Worm (Caenorhabditis elegans) whole organism, L1 larva: ENCODE measurements around the gene ostf-4.

ENCODE experiments used
- C04F5.9 ChIP-seq: sonication (generic microtip); optimal IDR thresholded peaks from 2 replicates; lab custom pipeline; 2016; ENCODE audit warnings: missing genetic modification characterization, missing compliant biosample characterization
- C16A3.4 ChIP-seq: fragments of 150-350 bp; optimal IDR thresholded peaks from 2 replicates; lab custom pipeline; 2014; ENCODE audit warnings: missing biosample characterization, missing genetic modification characterization
- Y116A8C.19 ChIP-seq: sonication (generic microtip); optimal IDR thresholded peaks from 2 replicates; lab custom pipeline; 2016; ENCODE audit warnings: missing compliant biosample characterization, missing genetic modification characterization, borderline replicate concordance
- aha-1 ChIP-seq: fragments of 150-350 bp; optimal IDR thresholded peaks from 2 replicates; lab custom pipeline; 2014; ENCODE audit warnings: missing biosample characterization, missing genetic modification characterization
- blmp-1 ChIP-seq: fragments of 150-350 bp; optimal IDR thresholded peaks from 2 replicates; lab custom pipeline; 2014; ENCODE audit warnings: missing biosample characterization, missing genetic modification characterization
- ceh-63 ChIP-seq: fragments of 200-800 bp; sonication (Bioruptor generic); optimal IDR thresholded peaks from 2 replicates; lab custom pipeline; 2018; ENCODE audit warnings: mild to moderate bottlenecking, missing genetic modification characterization, missing compliant biosample characterization
- ceh-88 ChIP-seq: fragments of 200-800 bp; sonication (Bioruptor generic); IDR thresholded peaks from 2 replicates; pipeline ENCODE4 v1.3.6; 2022; ENCODE audit warnings: missing genetic modification characterization, missing compliant biosample characterization
- efl-1 ChIP-seq, 4 experiments: fragments of 150-350 bp; optimal IDR thresholded peaks in 3 of 4; peaks in 1 of 4; 1 replicate in 1 of 4; 2 replicates in 3 of 4; lab custom pipeline; 2014; ENCODE audit warnings: missing biosample characterization in 2 of 4, missing genetic modification characterization in 2 of 4, missing genetic modification reagents in 2 of 4
- efl-3 ChIP-seq: fragments of 200-800 bp; sonication (Bioruptor generic); optimal IDR thresholded peaks from 2 replicates; lab custom pipeline; 2018; ENCODE audit warnings: mild to moderate bottlenecking, missing genetic modification characterization, missing compliant biosample characterization
- egl-27 ChIP-seq, 2 experiments: fragments of 150-350 bp in 1 of 2; sonication (generic microtip); optimal IDR thresholded peaks; 3 replicates each; lab custom pipeline; 2017 to 2018; ENCODE audit warnings: missing biosample characterization in 2 of 2, missing genetic modification characterization in 2 of 2, missing genetic modification reagents in 2 of 2
- elt-3 ChIP-seq, 6 experiments: fragments of 150-350 bp in 1 of 6; sonication (generic microtip); optimal IDR thresholded peaks; 2 replicates each; lab custom pipeline; 2017 to 2018; ENCODE audit warnings: missing biosample characterization in 6 of 6, missing genetic modification characterization in 6 of 6, inconsistent platforms in 1 of 6
- hpl-2 ChIP-seq: fragments of 150-350 bp; optimal IDR thresholded peaks from 2 replicates; lab custom pipeline; 2014; ENCODE audit warnings: missing biosample characterization, missing genetic modification reagents, missing genetic modification characterization
- irx-1 ChIP-seq: sonication (generic microtip); optimal IDR thresholded peaks from 2 replicates; lab custom pipeline; 2016; ENCODE audit warnings: missing genetic modification characterization, missing compliant biosample characterization
- jun-1 ChIP-seq: fragments of 150-350 bp; optimal IDR thresholded peaks from 2 replicates; lab custom pipeline; 2014; ENCODE audit warnings: missing biosample characterization, missing genetic modification reagents, missing genetic modification characterization
- lin-14 ChIP-seq: fragments of 200-800 bp; sonication (Bioruptor generic); optimal IDR thresholded peaks from 2 replicates; lab custom pipeline; 2018; ENCODE audit warnings: mild to moderate bottlenecking, missing genetic modification characterization, moderate library complexity, missing compliant biosample characterization
- lin-35 ChIP-seq, 2 experiments: fragments of 150-350 bp; optimal IDR thresholded peaks; 2 replicates each; lab custom pipeline; 2014; ENCODE audit warnings: missing biosample characterization in 2 of 2, missing genetic modification characterization in 2 of 2, missing genetic modification reagents in 2 of 2
- lin-39 ChIP-seq: fragments of 150-350 bp; optimal IDR thresholded peaks from 2 replicates; lab custom pipeline; 2014; ENCODE audit warnings: missing biosample characterization, missing genetic modification reagents, missing genetic modification characterization
- lir-3 ChIP-seq: sonication (generic microtip); optimal IDR thresholded peaks from 2 replicates; lab custom pipeline; 2016; ENCODE audit warnings: mild to moderate bottlenecking, missing genetic modification characterization, moderate library complexity, missing compliant biosample characterization; ENCODE audit not compliant: poor library complexity
- lsy-2 ChIP-seq, 2 experiments: fragments of 150-350 bp; optimal IDR thresholded peaks; 2 replicates each; lab custom pipeline; 2014; ENCODE audit warnings: missing biosample characterization in 2 of 2, missing genetic modification characterization in 2 of 2
- mdl-1 ChIP-seq, 2 experiments: fragments of 150-350 bp; optimal IDR thresholded peaks; 2 replicates each; lab custom pipeline; 2014 to 2017; ENCODE audit warnings: missing biosample characterization in 2 of 2, missing genetic modification characterization in 2 of 2, inconsistent platforms in 1 of 2
- mef-2 ChIP-seq: fragments of 150-350 bp; optimal IDR thresholded peaks from 2 replicates; lab custom pipeline; 2014; ENCODE audit warnings: missing biosample characterization, missing genetic modification characterization
- mep-1 ChIP-seq: fragments of 150-350 bp; optimal IDR thresholded peaks from 2 replicates; lab custom pipeline; 2014; ENCODE audit warnings: missing biosample characterization, missing genetic modification characterization
- nhr-20 ChIP-seq: sonication (generic microtip); optimal IDR thresholded peaks from 2 replicates; lab custom pipeline; 2016; ENCODE audit warnings: mild to moderate bottlenecking, missing genetic modification characterization, missing compliant biosample characterization
- nhr-28 ChIP-seq: fragments of 150-350 bp; optimal IDR thresholded peaks from 2 replicates; lab custom pipeline; 2014; ENCODE audit warnings: missing biosample characterization, missing genetic modification characterization
- nhr-71 ChIP-seq: sonication (generic microtip); optimal IDR thresholded peaks from 2 replicates; lab custom pipeline; 2016; ENCODE audit warnings: mild to moderate bottlenecking, missing genetic modification characterization, moderate library complexity, missing compliant biosample characterization
- nhr-84 ChIP-seq: sonication (generic microtip); optimal IDR thresholded peaks from 2 replicates; lab custom pipeline; 2017; ENCODE audit warnings: missing biosample characterization, missing genetic modification characterization
- nhr-85 ChIP-seq: sonication (generic microtip); peaks from one replicate; lab custom pipeline; 2016; ENCODE audit warnings: missing genetic modification characterization, inconsistent platforms, missing compliant biosample characterization
- pag-3 ChIP-seq: sonication (generic microtip); optimal IDR thresholded peaks from 2 replicates; lab custom pipeline; 2017; ENCODE audit warnings: missing genetic modification characterization, mild to moderate bottlenecking, missing compliant biosample characterization, antibody characterized with exemption, borderline replicate concordance; ENCODE audit not compliant: insufficient read depth
- pax-3 ChIP-seq: fragments of 200-800 bp; sonication (Bioruptor generic); optimal IDR thresholded peaks from 2 replicates; lab custom pipeline; 2018; ENCODE audit warnings: mild to moderate bottlenecking, missing genetic modification characterization, moderate library complexity, missing compliant biosample characterization
- pqm-1 ChIP-seq: sonication (generic microtip); optimal IDR thresholded peaks from 3 replicates; lab custom pipeline; 2017; ENCODE audit warnings: missing biosample characterization, missing genetic modification characterization
- rnt-1 ChIP-seq: sonication (generic microtip); optimal IDR thresholded peaks from 2 replicates; lab custom pipeline; 2016; ENCODE audit warnings: mild to moderate bottlenecking, missing genetic modification characterization, moderate library complexity, missing compliant biosample characterization
- snu-23 ChIP-seq: sonication (generic microtip); optimal IDR thresholded peaks from 2 replicates; lab custom pipeline; 2016; ENCODE audit warnings: missing genetic modification characterization, missing compliant biosample characterization
- sup-37 ChIP-seq: fragments of 200-800 bp; sonication (Bioruptor generic); optimal IDR thresholded peaks from 2 replicates; lab custom pipeline; 2018; ENCODE audit warnings: mild to moderate bottlenecking, missing genetic modification characterization, missing compliant biosample characterization
- tlp-1 ChIP-seq: fragments of 150-350 bp; optimal IDR thresholded peaks from 2 replicates; lab custom pipeline; 2014; ENCODE audit warnings: missing biosample characterization, missing genetic modification characterization
- unc-130 ChIP-seq: fragments of 150-350 bp; optimal IDR thresholded peaks from 2 replicates; lab custom pipeline; 2017; ENCODE audit warnings: missing biosample characterization, missing genetic modification characterization, inconsistent platforms
- xbp-1 ChIP-seq: sonication (generic microtip); optimal IDR thresholded peaks from 2 replicates; lab custom pipeline; 2016; ENCODE audit warnings: missing genetic modification characterization, missing compliant biosample characterization
- zag-1 ChIP-seq: fragments of 150-350 bp; optimal IDR thresholded peaks from 2 replicates; lab custom pipeline; 2014; ENCODE audit warnings: missing biosample characterization, missing genetic modification characterization
- ztf-11 ChIP-seq, 2 experiments: sonication (generic microtip); optimal IDR thresholded peaks; 2 replicates each; lab custom pipeline; 2016 to 2017; ENCODE audit warnings: missing genetic modification characterization in 2 of 2, missing biosample characterization in 1 of 2, missing compliant biosample characterization in 1 of 2

The ostf-4 gene

DNA sequence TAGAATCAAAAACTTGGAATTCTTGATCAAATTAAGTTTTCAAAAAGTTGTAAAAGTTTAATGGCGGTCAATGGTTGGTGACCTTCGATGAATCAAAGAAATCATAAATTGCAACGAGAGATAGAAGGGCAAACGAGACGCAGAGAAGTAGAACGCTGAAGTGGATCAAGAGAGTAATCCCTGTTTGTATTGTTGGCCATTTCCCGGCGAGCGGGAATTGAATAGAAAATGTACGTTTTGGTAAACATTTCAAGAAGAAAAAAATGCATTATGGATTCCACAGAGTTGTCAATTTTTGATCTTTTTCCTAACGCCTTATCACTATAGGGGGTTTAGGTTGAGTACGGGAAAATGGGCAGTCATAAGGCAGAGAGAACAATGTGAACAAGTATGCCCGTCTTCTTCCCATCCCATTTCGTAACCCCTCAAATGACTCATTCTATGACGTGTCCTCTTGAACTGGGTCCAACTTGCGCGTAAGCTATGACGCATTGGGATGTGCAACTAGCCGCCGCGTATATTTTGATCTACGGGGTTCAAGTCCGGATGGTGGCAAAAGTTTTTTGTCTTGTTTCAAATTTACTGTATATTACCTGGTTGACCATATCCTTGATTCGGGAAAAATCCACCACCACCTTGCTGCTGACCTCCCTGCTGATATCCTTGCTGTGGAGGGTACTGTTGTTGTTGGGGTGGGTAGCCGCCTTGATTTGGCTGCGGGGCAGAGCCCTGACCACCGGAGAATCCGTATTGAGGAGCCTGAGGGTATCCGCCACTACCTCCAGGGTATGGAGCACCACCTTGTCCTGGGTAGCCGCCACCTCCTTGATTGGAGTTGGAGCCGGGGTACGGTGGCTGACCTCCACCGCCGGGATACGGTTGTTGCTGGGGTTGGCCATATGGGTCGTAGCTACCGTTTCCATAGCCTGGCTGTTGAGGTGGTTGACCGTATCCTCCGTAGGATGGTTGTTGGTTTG is 10.5 kb upstream of the ostf-4 start:
- TF ChIP-seq pqm-1 (tag; lab: Kevin White, UChicago) (no peak), unc-130 (tag; lab: Kevin White, UChicago) (no peak), lsy-2 (tag; optimal IDR thresholded peaks at IDR 0.05; lab: Kevin White, UChicago) (peak in 1 of 2 experiments; percentile 1), mef-2 (no peak), jun-1 (tag; lab: Kevin White, UChicago) (no peak), lir-3 (no peak), rnt-1 (tag; lab: Kevin White, UChicago) (no peak), hpl-2 (GFP tag; lab: Kevin White, UChicago) (no peak), mdl-1 (tag; optimal IDR thresholded peaks at IDR 0.05; lab: Kevin White, UChicago) (no peak), pag-3 (tag; lab: Kevin White, UChicago) (no peak), snu-23 (GFP tag; lab: Kevin White, UChicago) (peak; percentile 35), nhr-20 (peak; percentile 10), efl-1 (optimal IDR thresholded peaks at IDR 0.05; lab: Kevin White, UChicago) (peak in 1 of 2 experiments; percentile 15), efl-1 (GFP tag; optimal IDR thresholded peaks at IDR 0.05 in 1 of 2; lab: Kevin White, UChicago) (no peak), tlp-1 (tag; lab: Kevin White, UChicago) (no peak), pax-3 (no peak), nhr-71 (peak; percentile 27), sup-37 (GFP tag; lab: Kevin White, UChicago) (no peak), ceh-63 (GFP tag; lab: Kevin White, UChicago) (no peak), C04F5.9 (no peak), ztf-11 (tag; optimal IDR thresholded peaks at IDR 0.05; lab: Kevin White, UChicago) (no peak), egl-27 (tag; optimal IDR thresholded peaks at IDR 0.05; lab: Kevin White, UChicago) (peak in 1 of 2 experiments; percentile 35), nhr-85 (peak; percentile 69), zag-1 (tag; lab: Kevin White, UChicago) (no peak), nhr-84 (tag; lab: Kevin White, UChicago) (no peak), aha-1 (tag; lab: Kevin White, UChicago) (no peak), lin-35 (GFP tag; optimal IDR thresholded peaks at IDR 0.05; lab: Kevin White, UChicago) (no peak), efl-3 (no peak), Y116A8C.19 (tag; lab: Kevin White, UChicago) (no peak), mep-1 (tag; lab: Kevin White, UChicago) (peak; percentile 31), xbp-1 (tag; lab: Kevin White, UChicago) (no peak), blmp-1 (tag; lab: Kevin White, UChicago) (peak; percentile 41), lin-14 (peak; percentile 54), irx-1 (tag; lab: Kevin White, UChicago) (no peak), C16A3.4 (tag; lab: Kevin White, UChicago) (no peak), elt-3 (tag; optimal IDR thresholded peaks at IDR 0.05; lab: Kevin White, UChicago) (no peak)

DNA sequence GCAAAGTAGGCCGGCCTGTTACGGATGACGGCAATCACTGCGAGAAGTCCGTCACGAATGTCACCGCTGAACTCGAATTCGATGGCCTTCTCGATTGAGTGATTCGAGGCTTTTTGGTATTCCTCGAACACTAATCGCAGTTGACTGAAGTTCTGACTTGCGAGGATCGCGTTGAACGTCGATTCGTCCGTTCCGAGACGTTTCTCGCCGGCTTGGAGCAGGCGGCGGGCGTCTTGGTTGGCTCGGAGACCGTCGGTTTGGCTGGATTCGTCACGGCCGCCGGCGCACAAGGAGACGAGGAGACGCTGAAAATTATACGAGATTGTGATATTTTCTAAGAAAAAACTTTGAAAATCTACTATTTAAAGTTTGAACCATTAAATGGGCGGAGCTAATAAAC is 8.0 kb upstream of the ostf-4 start:
- no peak for TF ChIP-seq ceh-88 (GFP tag; lab: Robert Waterston, UW)
- no peak for TF ChIP-seq lin-39 (tag; lab: Kevin White, UChicago)
- TF ChIP-seq efl-1 (optimal IDR thresholded peaks at IDR 0.05; lab: Kevin White, UChicago), result no peak
- TF ChIP-seq efl-1 (GFP tag; optimal IDR thresholded peaks at IDR 0.05 in 1 of 2; lab: Kevin White, UChicago), result no peak
- no peak for TF ChIP-seq nhr-28 (tag; lab: Kevin White, UChicago)
